Fruit fly (Drosophila melanogaster) whole organism, embryonic: ENCODE results near the gene da.

Source experiments
- ATbp ChIP-seq: fragments of 200-800 bp; sonication (Bioruptor generic); optimal IDR thresholded peaks from 2 replicates; lab custom pipeline; 2017; ENCODE audit warnings: missing biosample characterization, mild to moderate bottlenecking, missing genetic modification characterization, missing genetic modification reagents
- CG11504 ChIP-seq: fragments of 200-800 bp; sonication (Bioruptor generic); optimal IDR thresholded peaks from 3 replicates; lab custom pipeline; 2019; ENCODE audit warnings: missing biosample characterization, mild to moderate bottlenecking, missing genetic modification characterization, moderate library complexity
- CG11696 ChIP-seq: fragments of 200-800 bp; sonication (Bioruptor generic); IDR thresholded peaks from 2 replicates; pipeline ENCODE4 v1.3.6; 2022; ENCODE audit warnings: missing biosample characterization, missing genetic modification characterization
- CG11723 ChIP-seq: fragments of 200-800 bp; sonication (Bioruptor generic); optimal IDR thresholded peaks from 2 replicates; lab custom pipeline; 2017; ENCODE audit warnings: missing biosample characterization, mild to moderate bottlenecking, missing genetic modification characterization
- CG12104 ChIP-seq: fragments of 200-800 bp; sonication (Bioruptor generic); optimal IDR thresholded peaks from 3 replicates; lab custom pipeline; 2016; ENCODE audit warnings: missing biosample characterization, missing genetic modification characterization
- CG1233 ChIP-seq: fragments of 200-800 bp; sonication (Bioruptor generic); optimal IDR thresholded peaks from 4 replicates; lab custom pipeline; 2018; ENCODE audit warnings: missing biosample characterization, mild to moderate bottlenecking, missing genetic modification characterization
- CG12391 ChIP-seq: fragments of 200-800 bp; sonication (Bioruptor generic); optimal IDR thresholded peaks from 3 replicates; lab custom pipeline; 2018; ENCODE audit warnings: missing biosample characterization, mild to moderate bottlenecking, missing genetic modification characterization, moderate library complexity
- CG14050 ChIP-seq: fragments of 200-800 bp; sonication (Bioruptor generic); IDR thresholded peaks from 3 replicates; pipeline ENCODE4 v1.3.6; 2022; ENCODE audit warnings: missing biosample characterization, missing genetic modification characterization
- CG14860 ChIP-seq: fragments of 200-800 bp; sonication (Bioruptor generic); IDR thresholded peaks from 3 replicates; pipeline ENCODE4 v1.3.6; 2022; ENCODE audit warnings: missing biosample characterization, missing genetic modification characterization; ENCODE audit not compliant: partially characterized antibody
- CG18011 ChIP-seq: fragments of 200-800 bp; sonication (Bioruptor generic); optimal IDR thresholded peaks from 2 replicates; lab custom pipeline; 2017; ENCODE audit warnings: missing biosample characterization, missing genetic modification characterization, mild to moderate bottlenecking, moderate library complexity, missing genotype
- CG3281 ChIP-seq: fragments of 200-800 bp; sonication (Bioruptor generic); optimal IDR thresholded peaks from 3 replicates; lab custom pipeline; 2017; ENCODE audit warnings: missing biosample characterization, mild to moderate bottlenecking, missing genetic modification characterization
- CG4617 ChIP-seq: fragments of 200-800 bp; sonication (Bioruptor generic); optimal IDR thresholded peaks from 3 replicates; lab custom pipeline; 2016; ENCODE audit warnings: missing biosample characterization, missing genetic modification characterization, borderline replicate concordance
- CG6175 ChIP-seq: fragments of 200-800 bp; sonication (Bioruptor generic); IDR thresholded peaks from 3 replicates; pipeline ENCODE4 v1.3.6; 2022; ENCODE audit warnings: missing biosample characterization, missing genetic modification characterization
- CG7839 ChIP-seq: fragments of 200-800 bp; sonication (Bioruptor generic); optimal IDR thresholded peaks from 3 replicates; lab custom pipeline; 2018; ENCODE audit warnings: missing biosample characterization, mild to moderate bottlenecking, missing genetic modification characterization, moderate library complexity
- CG8089 ChIP-seq: fragments of 200-800 bp; sonication (Bioruptor generic); optimal IDR thresholded peaks from 3 replicates; lab custom pipeline; 2016; ENCODE audit warnings: missing biosample characterization, missing genetic modification characterization
- CG9797 ChIP-seq: fragments of 200-800 bp; sonication (Bioruptor generic); optimal IDR thresholded peaks from 3 replicates; lab custom pipeline; 2018; ENCODE audit warnings: missing biosample characterization, mild to moderate bottlenecking, missing genetic modification characterization
- CG9932 ChIP-seq: fragments of 200-800 bp; sonication (Bioruptor generic); IDR thresholded peaks from 2 replicates; pipeline ENCODE4 v1.3.6; 2022; ENCODE audit warnings: missing biosample characterization, missing genetic modification characterization
- Dbx ChIP-seq: fragments of 200-800 bp; sonication (Bioruptor generic); IDR thresholded peaks from 3 replicates; pipeline ENCODE4 v1.3.6; 2022; ENCODE audit warnings: missing biosample characterization, missing genetic modification characterization
- E2f2 ChIP-seq: fragments of 200-800 bp; sonication (Bioruptor generic); IDR thresholded peaks from 2 replicates; pipeline ENCODE4 v1.3.6; 2022; ENCODE audit warnings: missing biosample characterization, missing genetic modification characterization
- Gsc ChIP-seq: fragments of 200-800 bp; sonication (Bioruptor generic); IDR thresholded peaks from 2 replicates; pipeline ENCODE4 v1.3.6; 2022; ENCODE audit warnings: missing biosample characterization, missing genetic modification characterization
- Gug ChIP-seq: fragments of 200-800 bp; sonication (Bioruptor generic); IDR thresholded peaks from 4 replicates; pipeline ENCODE4 v1.3.6; 2022; ENCODE audit warnings: missing biosample characterization, missing genetic modification characterization
- HLH54F ChIP-seq: fragments of 200-800 bp; sonication (Bioruptor generic); optimal IDR thresholded peaks from 3 replicates; lab custom pipeline; 2016; ENCODE audit warnings: missing biosample characterization, missing genetic modification characterization
- Hand ChIP-seq: fragments of 200-800 bp; sonication (Bioruptor generic); optimal IDR thresholded peaks from 2 replicates; lab custom pipeline; 2017; ENCODE audit warnings: mild to moderate bottlenecking, missing biosample characterization, missing genetic modification reagents, missing genetic modification characterization
- HmgZ ChIP-seq: fragments of 200-800 bp; sonication (Bioruptor generic); optimal IDR thresholded peaks from 2 replicates; lab custom pipeline; 2018; ENCODE audit warnings: missing biosample characterization, mild to moderate bottlenecking, missing genetic modification characterization
- Mes4 ChIP-seq: fragments of 200-800 bp; sonication (Bioruptor generic); optimal IDR thresholded peaks from 2 replicates; lab custom pipeline; 2016; ENCODE audit warnings: missing biosample characterization, missing genetic modification characterization
- NFAT ChIP-seq: fragments of 200-800 bp; sonication (Bioruptor generic); IDR thresholded peaks from 2 replicates; pipeline ENCODE4 v1.3.6; 2022; ENCODE audit warnings: missing biosample characterization, missing genetic modification characterization
- Oli ChIP-seq: fragments of 200-800 bp; sonication (Bioruptor generic); optimal IDR thresholded peaks from 2 replicates; lab custom pipeline; 2018; ENCODE audit warnings: missing biosample characterization, mild to moderate bottlenecking, missing genetic modification characterization, moderate library complexity
- ac ChIP-seq: fragments of 200-800 bp; sonication (Bioruptor generic); optimal IDR thresholded peaks from 3 replicates; lab custom pipeline; 2017; ENCODE audit warnings: missing biosample characterization, mild to moderate bottlenecking, missing genetic modification characterization
- dimm ChIP-seq: fragments of 200-800 bp; sonication (Bioruptor generic); IDR thresholded peaks from 2 replicates; pipeline ENCODE4 v1.3.6; 2022; ENCODE audit warnings: missing biosample characterization, missing genetic modification characterization
- emc ChIP-seq: fragments of 200-800 bp; sonication (Bioruptor generic); optimal IDR thresholded peaks from 2 replicates; lab custom pipeline; 2016; ENCODE audit warnings: missing biosample characterization, missing genetic modification characterization
- esg ChIP-seq: fragments of 200-800 bp; sonication (Bioruptor generic); conservative IDR thresholded peaks from 2 replicates; pipeline ENCODE4 v1.3.6; 2022; ENCODE audit warnings: missing biosample characterization, missing genetic modification characterization
- exex ChIP-seq: fragments of 200-800 bp; sonication (Bioruptor generic); optimal IDR thresholded peaks from 4 replicates; lab custom pipeline; 2018; ENCODE audit warnings: missing biosample characterization, mild to moderate bottlenecking, missing genetic modification characterization, moderate library complexity
- fd64A ChIP-seq: fragments of 200-800 bp; sonication (Bioruptor generic); optimal IDR thresholded peaks from 3 replicates; lab custom pipeline; 2018; ENCODE audit warnings: missing biosample characterization, mild to moderate bottlenecking, missing genetic modification characterization
- ftz-f1 ChIP-seq: fragments of 200-800 bp; sonication (Bioruptor generic); optimal IDR thresholded peaks from 2 replicates; lab custom pipeline; 2016; ENCODE audit warnings: missing biosample characterization, missing genetic modification characterization
- fu2 ChIP-seq: fragments of 200-800 bp; sonication (Bioruptor generic); optimal IDR thresholded peaks from 2 replicates; lab custom pipeline; 2016; ENCODE audit warnings: missing biosample characterization, missing genetic modification characterization
- kni ChIP-seq: fragments of 200-800 bp; sonication (Bioruptor generic); optimal IDR thresholded peaks from 3 replicates; lab custom pipeline; 2017; ENCODE audit warnings: mild to moderate bottlenecking, missing biosample characterization, missing genetic modification reagents, missing genetic modification characterization
- lilli ChIP-seq: fragments of 200-800 bp; sonication (Bioruptor generic); optimal IDR thresholded peaks from 3 replicates; lab custom pipeline; 2016; ENCODE audit warnings: missing biosample characterization, missing genetic modification characterization
- phol ChIP-seq: fragments of 200-800 bp; sonication (Bioruptor generic); optimal IDR thresholded peaks from 3 replicates; lab custom pipeline; 2018; ENCODE audit warnings: missing biosample characterization, mild to moderate bottlenecking, missing genetic modification characterization, moderate library complexity
- pnt ChIP-seq: fragments of 200-800 bp; sonication (Bioruptor generic); optimal IDR thresholded peaks from 3 replicates; lab custom pipeline; 2016; ENCODE audit warnings: missing biosample characterization, missing genetic modification characterization
- pum ChIP-seq: fragments of 200-800 bp; sonication (Bioruptor generic); optimal IDR thresholded peaks from 2 replicates; lab custom pipeline; 2016; ENCODE audit warnings: missing biosample characterization, missing genetic modification characterization
- ro ChIP-seq: fragments of 200-800 bp; sonication (Bioruptor generic); IDR thresholded peaks from 2 replicates; pipeline ENCODE4 v1.3.6; 2022; ENCODE audit warnings: missing biosample characterization, missing genetic modification characterization
- sd ChIP-seq: fragments of 200-800 bp; sonication (Bioruptor generic); optimal IDR thresholded peaks from 3 replicates; lab custom pipeline; 2018; ENCODE audit warnings: missing biosample characterization, mild to moderate bottlenecking, missing genetic modification characterization, moderate library complexity
- sens ChIP-seq: fragments of 200-800 bp; sonication (Bioruptor generic); peaks from one replicate; lab custom pipeline; 2016; ENCODE audit warnings: missing biosample characterization, missing genetic modification characterization
- sim ChIP-seq: fragments of 200-800 bp; sonication (Bioruptor generic); IDR thresholded peaks from 2 replicates; pipeline ENCODE4 v1.3.6; 2022; ENCODE audit warnings: missing biosample characterization, missing genetic modification characterization
- sisA ChIP-seq: fragments of 200-800 bp; sonication (Bioruptor generic); IDR thresholded peaks from 2 replicates; pipeline ENCODE4 v1.3.6; 2022; ENCODE audit warnings: missing biosample characterization, missing genetic modification characterization
- slou ChIP-seq: fragments of 200-800 bp; sonication (Bioruptor generic); optimal IDR thresholded peaks from 3 replicates; lab custom pipeline; 2016; ENCODE audit warnings: missing biosample characterization, missing genetic modification characterization
- so ChIP-seq: fragments of 200-800 bp; sonication (Bioruptor generic); IDR thresholded peaks from 3 replicates; pipeline ENCODE4 v1.3.6; 2022; ENCODE audit warnings: missing biosample characterization, missing genetic modification characterization
- tll ChIP-seq, 2 experiments: fragments of 200-800 bp in 1 of 2; fragments of >200 bp in 1 of 2; sonication (Bioruptor generic) in 1 of 2; optimal IDR thresholded peaks; 2 replicates each; lab custom pipeline; 2017 to 2019; ENCODE audit warnings: missing biosample characterization in 2 of 2, missing genetic modification characterization in 2 of 2, mild to moderate bottlenecking in 1 of 2, moderate library complexity in 1 of 2
- trem ChIP-seq: fragments of 200-800 bp; optimal IDR thresholded peaks from 3 replicates; lab custom pipeline; 2019; ENCODE audit warnings: missing biosample characterization, mild to moderate bottlenecking, missing genetic modification characterization, moderate library complexity
- zen ChIP-seq: fragments of 200-800 bp; sonication (Bioruptor generic); optimal IDR thresholded peaks from 3 replicates; lab custom pipeline; 2018; ENCODE audit warnings: missing biosample characterization, mild to moderate bottlenecking, missing genetic modification characterization, moderate library complexity

da gene

DNA sequence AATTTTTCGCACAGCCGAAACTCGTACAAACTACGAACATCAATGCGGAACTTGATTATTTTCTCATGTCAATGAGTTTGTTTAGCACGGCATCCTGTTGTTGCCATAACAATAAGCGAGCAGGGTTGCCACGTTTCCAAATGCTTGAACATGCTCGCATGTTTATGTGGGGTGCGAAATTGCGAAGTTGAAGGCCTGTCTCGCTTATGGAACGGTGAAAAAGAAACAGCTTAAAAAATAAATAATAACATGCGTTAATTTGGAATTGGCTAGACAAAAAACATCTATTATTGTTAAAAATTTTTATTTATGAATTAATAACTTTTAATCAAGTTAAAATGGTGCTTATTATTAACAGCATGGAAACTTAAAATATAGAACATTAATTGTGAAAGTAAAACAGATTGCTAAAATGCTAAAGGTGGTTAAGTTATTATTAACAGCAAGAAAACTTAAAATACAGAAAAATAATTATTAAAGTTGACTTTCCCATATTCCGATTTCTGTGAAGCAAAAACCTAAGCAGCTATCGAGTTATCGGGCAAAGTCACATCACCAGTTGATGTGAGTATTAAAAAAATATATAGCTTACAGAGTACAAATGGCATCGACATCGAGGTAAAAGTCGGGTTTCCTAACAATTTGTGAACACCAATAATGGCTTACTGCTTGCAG is 43.0 kb downstream of the da start, which contains the start of the genes Bug22 and TfIIB (continued):
- TF ChIP-seq so (no peak), sd (no peak), pnt (GFP tag; lab: Kevin White, UChicago) (peak; percentile 43), Oli (no peak), Gsc (GFP tag; lab: Robert Waterston, UW) (no peak), ATbp (GFP tag; lab: Kevin White, UChicago) (no peak), CG11504 (no peak), Gug (peak; percentile 65; the same call in 2 of the 4 replicates), CG6175 (GFP tag; lab: Robert Waterston, UW) (no peak), pum (GFP tag; lab: Kevin White, UChicago) (peak; percentile 46), CG8089 (GFP tag; lab: Kevin White, UChicago) (peak; percentile 27), CG11723 (GFP tag; lab: Kevin White, UChicago) (peak; percentile 94), CG11696 (GFP tag; lab: Robert Waterston, UW) (no peak), sens (GFP tag; lab: Kevin White, UChicago) (peak; percentile 92), slou (peak; percentile 62), CG3281 (GFP tag; lab: Kevin White, UChicago) (peak; percentile 65), Hand (GFP tag; lab: Kevin White, UChicago) (no peak), lilli (GFP tag; lab: Kevin White, UChicago) (peak; percentile 86), Dbx (peak; percentile 66; the same call in 2 of the 3 replicates), tll (GFP tag; optimal IDR thresholded peaks at IDR 0.05; lab: Kevin White, UChicago) (peak in 1 of 2 experiments; percentile 50), exex (tag; lab: Kevin White, UChicago) (peak; percentile 13), E2f2 (GFP tag; lab: Robert Waterston, UW) (peak; percentile 41; the same call in 1 of the 2 replicates), trem (tag; lab: Kevin White, UChicago) (peak; percentile 56), CG14050 (GFP tag; lab: Robert Waterston, UW) (no peak), Mes4 (GFP tag; lab: Kevin White, UChicago) (peak; percentile 58), emc (GFP tag; lab: Kevin White, UChicago) (no peak), ro (GFP tag; lab: Robert Waterston, UW) (no peak), CG1233 (GFP tag; lab: Kevin White, UChicago) (peak; percentile 66), HmgZ (tag; lab: Kevin White, UChicago) (peak; percentile 54), CG4617 (GFP tag; lab: Kevin White, UChicago) (peak; percentile 27), NFAT (GFP tag; lab: Robert Waterston, UW) (peak; percentile 76; the same call in 1 of the 2 replicates), CG12104 (GFP tag; lab: Kevin White, UChicago) (peak; percentile 60), sisA (peak; percentile 51), ac (GFP tag; lab: Kevin White, UChicago) (no peak), ftz-f1 (GFP tag; lab: Kevin White, UChicago) (peak; percentile 58), esg (GFP tag; lab: Robert Waterston, UW) (peak; percentile 41; the same call in 1 of the 2 replicates), fu2 (GFP tag; lab: Kevin White, UChicago) (peak; percentile 34), fd64A (no peak), HLH54F (GFP tag; lab: Kevin White, UChicago) (peak; percentile 83), kni (GFP tag; lab: Kevin White, UChicago) (no peak), sim (GFP tag; lab: Robert Waterston, UW) (no peak), dimm (no peak), phol (tag; lab: Kevin White, UChicago) (peak; percentile 74), CG18011 (GFP tag; lab: Kevin White, UChicago) (peak; percentile 61), CG9797 (GFP tag; lab: Kevin White, UChicago) (peak; percentile 32), CG14860 (GFP tag; lab: Robert Waterston, UW) (0 out of 3 replicates have a peak, but pooled peaks have one; percentile 49), CG7839 (tag; lab: Kevin White, UChicago) (no peak), CG12391 (peak; percentile 88), zen (tag; lab: Kevin White, UChicago) (peak; percentile 46), CG9932 (GFP tag; lab: Robert Waterston, UW) (peak; percentile 80)
